Fruit fly (Drosophila melanogaster) whole organism, embryonic: ENCODE measurements around the gene kek6.
A peak's percentile ranks its signal among the peaks of the same experiment; 100 is the strongest.

Experiments used
- BtbVII ChIP-seq: fragments of 200-800 bp; sonication (Bioruptor generic); optimal IDR thresholded peaks from 3 replicates; lab custom pipeline; 2017; ENCODE audit warnings: missing biosample characterization, mild to moderate bottlenecking, missing genetic modification characterization
- C15 ChIP-seq: fragments of 200-800 bp; sonication (Bioruptor generic); IDR thresholded peaks from 3 replicates; pipeline ENCODE4 v1.3.6; 2022; ENCODE audit warnings: missing biosample characterization, missing genetic modification characterization
- CG11247 ChIP-seq: fragments of 200-800 bp; sonication (Bioruptor generic); IDR thresholded peaks from 2 replicates; pipeline ENCODE4 v1.3.6; 2022; ENCODE audit warnings: missing biosample characterization, missing genetic modification characterization
- CG11398 ChIP-seq: fragments of 200-800 bp; sonication (Bioruptor generic); optimal IDR thresholded peaks from 2 replicates; lab custom pipeline; 2016; ENCODE audit warnings: missing biosample characterization, missing genetic modification characterization
- CG11695 ChIP-seq: fragments of 200-800 bp; sonication (Bioruptor generic); IDR thresholded peaks from 3 replicates; pipeline ENCODE4 v1.3.6; 2022; ENCODE audit warnings: missing biosample characterization, missing genetic modification characterization
- CG12104 ChIP-seq: fragments of 200-800 bp; sonication (Bioruptor generic); optimal IDR thresholded peaks from 3 replicates; lab custom pipeline; 2016; ENCODE audit warnings: missing biosample characterization, missing genetic modification characterization
- CG12659 ChIP-seq: fragments of 200-800 bp; sonication (Bioruptor generic); optimal IDR thresholded peaks from 3 replicates; lab custom pipeline; 2017; ENCODE audit warnings: mild to moderate bottlenecking, missing biosample characterization, missing genetic modification reagents, missing genetic modification characterization
- CG13123 ChIP-seq: fragments of 200-800 bp; sonication (Bioruptor generic); optimal IDR thresholded peaks from 2 replicates; lab custom pipeline; 2016; ENCODE audit warnings: missing biosample characterization, missing genetic modification characterization
- CG13424 ChIP-seq: fragments of 200-800 bp; sonication (Bioruptor generic); optimal IDR thresholded peaks from 2 replicates; lab custom pipeline; 2019; ENCODE audit warnings: missing biosample characterization, mild to moderate bottlenecking, missing genetic modification characterization, moderate library complexity
- CG14965 ChIP-seq: fragments of 200-800 bp; sonication (Bioruptor generic); optimal IDR thresholded peaks from 2 replicates; lab custom pipeline; 2016; ENCODE audit warnings: missing biosample characterization, missing genetic modification characterization, borderline replicate concordance
- CG2889 ChIP-seq: fragments of 200-800 bp; sonication (Bioruptor generic); IDR thresholded peaks from 3 replicates; pipeline ENCODE4 v1.3.6; 2022; ENCODE audit warnings: missing biosample characterization, missing genetic modification characterization
- CG31224 ChIP-seq: fragments of 200-800 bp; sonication (Bioruptor generic); IDR thresholded peaks from 2 replicates; pipeline ENCODE4 v1.3.6; 2022; ENCODE audit warnings: missing biosample characterization, missing genetic modification characterization
- CG33213 ChIP-seq: fragments of 200-800 bp; sonication (Bioruptor generic); optimal IDR thresholded peaks from 3 replicates; lab custom pipeline; 2016; ENCODE audit warnings: missing biosample characterization, missing genetic modification characterization
- CG42726 ChIP-seq: fragments of 200-800 bp; sonication (Bioruptor generic); IDR thresholded peaks from 2 replicates; pipeline ENCODE4 v1.3.6; 2022; ENCODE audit warnings: missing biosample characterization, missing genetic modification characterization; ENCODE audit not compliant: partially characterized antibody
- CG6683 ChIP-seq: fragments of 200-800 bp; sonication (Bioruptor generic); optimal IDR thresholded peaks from 2 replicates; lab custom pipeline; 2017; ENCODE audit warnings: missing biosample characterization, mild to moderate bottlenecking, missing genetic modification characterization, missing genetic modification reagents
- CG6791 ChIP-seq: fragments of 200-800 bp; sonication (Bioruptor generic); IDR thresholded peaks from 3 replicates; pipeline ENCODE4 v1.3.6; 2022; ENCODE audit warnings: missing biosample characterization, missing genetic modification characterization; ENCODE audit not compliant: partially characterized antibody
- CG6813 ChIP-seq: fragments of 200-800 bp; sonication (Bioruptor generic); optimal IDR thresholded peaks from 2 replicates; lab custom pipeline; 2017; ENCODE audit warnings: missing biosample characterization, missing genetic modification characterization, mild to moderate bottlenecking, moderate library complexity, missing genetic modification reagents
- CG7271 ChIP-seq: fragments of 200-800 bp; sonication (Bioruptor generic); optimal IDR thresholded peaks from 2 replicates; lab custom pipeline; 2018; ENCODE audit warnings: missing biosample characterization, mild to moderate bottlenecking, missing genetic modification characterization, moderate library complexity
- CG7839 ChIP-seq: fragments of 200-800 bp; sonication (Bioruptor generic); optimal IDR thresholded peaks from 3 replicates; lab custom pipeline; 2018; ENCODE audit warnings: missing biosample characterization, mild to moderate bottlenecking, missing genetic modification characterization, moderate library complexity
- CG7987 ChIP-seq: fragments of 200-800 bp; sonication (Bioruptor generic); optimal IDR thresholded peaks from 2 replicates; lab custom pipeline; 2018; ENCODE audit warnings: missing biosample characterization, mild to moderate bottlenecking, missing genetic modification characterization, moderate library complexity
- CG8290 ChIP-seq, 3 experiments: fragments of 200-800 bp; sonication (Bioruptor generic); optimal IDR thresholded peaks; 2 replicates each; lab custom pipeline; 2016 to 2019; ENCODE audit warnings: missing biosample characterization in 3 of 3, missing genetic modification characterization in 3 of 3, mild to moderate bottlenecking in 2 of 3, moderate library complexity in 1 of 3
- CG8944 ChIP-seq: fragments of 200-800 bp; sonication (Bioruptor generic); optimal IDR thresholded peaks from 3 replicates; lab custom pipeline; 2016; ENCODE audit warnings: missing biosample characterization, missing genetic modification characterization
- CG9876 ChIP-seq: fragments of 200-800 bp; sonication (Bioruptor generic); optimal IDR thresholded peaks from 2 replicates; lab custom pipeline; 2016; ENCODE audit warnings: missing biosample characterization, missing genetic modification characterization
- CHES-1-like ChIP-seq: fragments of 200-800 bp; sonication (Bioruptor generic); optimal IDR thresholded peaks from 2 replicates; lab custom pipeline; 2016; ENCODE audit warnings: missing biosample characterization, missing genetic modification characterization
- D19A ChIP-seq: fragments of 200-800 bp; optimal IDR thresholded peaks from 3 replicates; lab custom pipeline; 2019; ENCODE audit warnings: missing biosample characterization, mild to moderate bottlenecking, missing genetic modification characterization, moderate library complexity
- Dll ChIP-seq: fragments of 200-800 bp; sonication (Bioruptor generic); IDR thresholded peaks from 4 replicates; pipeline ENCODE4 v1.3.6; 2022; ENCODE audit warnings: missing biosample characterization, missing genetic modification characterization; ENCODE audit not compliant: partially characterized antibody
- ERR ChIP-seq: fragments of 200-800 bp; sonication (Bioruptor generic); optimal IDR thresholded peaks from 2 replicates; lab custom pipeline; 2016; ENCODE audit warnings: missing biosample characterization, missing genetic modification characterization
- Gsc ChIP-seq: fragments of 200-800 bp; sonication (Bioruptor generic); IDR thresholded peaks from 2 replicates; pipeline ENCODE4 v1.3.6; 2022; ENCODE audit warnings: missing biosample characterization, missing genetic modification characterization
- Neu2 ChIP-seq: fragments of 200-800 bp; sonication (Bioruptor generic); optimal IDR thresholded peaks from 3 replicates; lab custom pipeline; 2016; ENCODE audit warnings: missing biosample characterization, missing genetic modification characterization, borderline replicate concordance
- PHDP ChIP-seq: fragments of 200-800 bp; sonication (Bioruptor generic); optimal IDR thresholded peaks from 3 replicates; lab custom pipeline; 2018; ENCODE audit warnings: missing biosample characterization, mild to moderate bottlenecking, missing genetic modification characterization, moderate library complexity
- Rfx ChIP-seq: fragments of 200-800 bp; sonication (Bioruptor generic); IDR thresholded peaks from 2 replicates; pipeline ENCODE4 v1.3.6; 2022; ENCODE audit warnings: missing biosample characterization, missing genetic modification characterization
- cas ChIP-seq: fragments of 200-800 bp; sonication (Bioruptor generic); IDR thresholded peaks from 2 replicates; pipeline ENCODE4 v1.3.6; 2022; ENCODE audit warnings: missing biosample characterization, missing genetic modification characterization
- cg ChIP-seq: fragments of 200-800 bp; sonication (Bioruptor generic); optimal IDR thresholded peaks from 3 replicates; lab custom pipeline; 2019; ENCODE audit warnings: missing biosample characterization, mild to moderate bottlenecking, missing genetic modification characterization, moderate library complexity
- fu2 ChIP-seq: fragments of 200-800 bp; sonication (Bioruptor generic); optimal IDR thresholded peaks from 2 replicates; lab custom pipeline; 2016; ENCODE audit warnings: missing biosample characterization, missing genetic modification characterization
- gro ChIP-seq: fragments of 200-800 bp; sonication (Bioruptor generic); optimal IDR thresholded peaks from 2 replicates; lab custom pipeline; 2016; ENCODE audit warnings: missing biosample characterization, missing genetic modification characterization
- hkb ChIP-seq, 2 experiments: fragments of 200-800 bp in 1 of 2; fragments of >200 bp in 1 of 2; sonication (Bioruptor generic) in 1 of 2; IDR thresholded peaks in 1 of 2; optimal IDR thresholded peaks in 1 of 2; 2 replicates each; pipeline versions ENCODE4 v1.3.6 to Lab custom; 2017 to 2022; ENCODE audit warnings: missing biosample characterization in 1 of 2, missing genetic modification characterization in 1 of 2
- kni ChIP-seq: fragments of 200-800 bp; sonication (Bioruptor generic); optimal IDR thresholded peaks from 3 replicates; lab custom pipeline; 2017; ENCODE audit warnings: mild to moderate bottlenecking, missing biosample characterization, missing genetic modification reagents, missing genetic modification characterization
- phol ChIP-seq: fragments of 200-800 bp; sonication (Bioruptor generic); optimal IDR thresholded peaks from 3 replicates; lab custom pipeline; 2018; ENCODE audit warnings: missing biosample characterization, mild to moderate bottlenecking, missing genetic modification characterization, moderate library complexity
- pnt ChIP-seq: fragments of 200-800 bp; sonication (Bioruptor generic); optimal IDR thresholded peaks from 3 replicates; lab custom pipeline; 2016; ENCODE audit warnings: missing biosample characterization, missing genetic modification characterization
- pum ChIP-seq: fragments of 200-800 bp; sonication (Bioruptor generic); optimal IDR thresholded peaks from 2 replicates; lab custom pipeline; 2016; ENCODE audit warnings: missing biosample characterization, missing genetic modification characterization
- ro ChIP-seq: fragments of 200-800 bp; sonication (Bioruptor generic); IDR thresholded peaks from 2 replicates; pipeline ENCODE4 v1.3.6; 2022; ENCODE audit warnings: missing biosample characterization, missing genetic modification characterization
- row ChIP-seq: fragments of 200-800 bp; sonication (Bioruptor generic); IDR thresholded peaks from 3 replicates; pipeline ENCODE4 v1.3.6; 2022; ENCODE audit warnings: missing biosample characterization, missing genetic modification characterization
- sens-2 ChIP-seq: fragments of 200-800 bp; sonication (Bioruptor generic); IDR thresholded peaks from 2 replicates; pipeline ENCODE4 v1.3.6; 2022; ENCODE audit warnings: missing biosample characterization, missing genetic modification characterization
- sisA ChIP-seq: fragments of 200-800 bp; sonication (Bioruptor generic); IDR thresholded peaks from 2 replicates; pipeline ENCODE4 v1.3.6; 2022; ENCODE audit warnings: missing biosample characterization, missing genetic modification characterization
- slbo ChIP-seq: fragments of 200-800 bp; sonication (Bioruptor generic); IDR thresholded peaks from 2 replicates; pipeline ENCODE4 v1.3.6; 2022; ENCODE audit warnings: missing biosample characterization, missing genetic modification characterization
- tap ChIP-seq: fragments of 200-800 bp; optimal IDR thresholded peaks from 3 replicates; lab custom pipeline; 2019; ENCODE audit warnings: missing biosample characterization, mild to moderate bottlenecking, missing genetic modification characterization, moderate library complexity
- twi ChIP-seq: fragments of 200-800 bp; optimal IDR thresholded peaks from 2 replicates; lab custom pipeline; 2019; ENCODE audit warnings: missing biosample characterization, mild to moderate bottlenecking, missing genetic modification characterization, moderate library complexity
- tx ChIP-seq: fragments of 200-800 bp; sonication (Bioruptor generic); optimal IDR thresholded peaks from 2 replicates; lab custom pipeline; 2016; ENCODE audit warnings: missing biosample characterization, missing genetic modification characterization
- unpg ChIP-seq: fragments of 200-800 bp; sonication (Bioruptor generic); optimal IDR thresholded peaks from 3 replicates; lab custom pipeline; 2018; ENCODE audit warnings: missing biosample characterization, mild to moderate bottlenecking, missing genetic modification characterization, moderate library complexity
- zen2 ChIP-seq: fragments of 200-800 bp; sonication (Bioruptor generic); IDR thresholded peaks from 3 replicates; pipeline ENCODE4 v1.3.6; 2022; ENCODE audit warnings: missing biosample characterization, missing genetic modification characterization; ENCODE audit not compliant: partially characterized antibody

kek6 gene

DNA sequence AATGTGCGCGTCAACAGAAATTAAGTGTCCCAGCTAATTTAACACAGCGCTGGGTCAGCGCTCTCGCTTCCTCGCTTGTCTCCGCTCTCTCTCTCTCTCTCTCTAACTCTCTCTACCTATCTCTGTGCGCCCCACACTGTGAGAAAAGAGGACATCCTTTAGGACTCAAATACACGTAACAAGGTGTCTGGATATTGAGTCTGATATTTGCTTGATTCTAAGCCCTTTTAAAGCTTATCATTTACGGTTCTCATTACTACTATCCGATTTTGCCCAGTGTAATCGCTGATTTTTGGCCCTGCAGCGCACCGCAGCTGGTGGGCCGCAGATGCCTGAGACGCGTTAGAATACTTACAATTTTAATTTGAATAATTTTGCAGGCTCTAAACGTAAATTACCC is 14.6 kb downstream of the kek6 start (continued):
- TF ChIP-seq CG6683 (no peak), unpg (GFP tag; lab: Kevin White, UChicago) (no peak), CG31224 (no peak), CG9876 (GFP tag; lab: Kevin White, UChicago) (peak; percentile 21), PHDP (peak; percentile 6), ro (GFP tag; lab: Robert Waterston, UW) (no peak), sens-2 (GFP tag; lab: Robert Waterston, UW) (no peak), pnt (GFP tag; lab: Kevin White, UChicago) (no peak), Neu2 (GFP tag; lab: Kevin White, UChicago) (no peak), CG2889 (GFP tag; lab: Robert Waterston, UW) (no peak), Rfx (GFP tag; lab: Robert Waterston, UW) (peak; percentile 42), gro (peak; percentile 47), CG11247 (GFP tag; lab: Robert Waterston, UW) (no peak), CG12659 (peak; percentile 36), cg (GFP tag; lab: Kevin White, UChicago) (no peak), CG7839 (tag; lab: Kevin White, UChicago) (peak; percentile 47), tap (tag; lab: Kevin White, UChicago) (no peak), tx (GFP tag; lab: Kevin White, UChicago) (peak; percentile 2), cas (GFP tag; lab: Robert Waterston, UW) (no peak), CG8290 (GFP tag; optimal IDR thresholded peaks at IDR 0.05; lab: Kevin White, UChicago) (no peak), CG8290 (tag; optimal IDR thresholded peaks at IDR 0.05; lab: Kevin White, UChicago) (peak in 1 of 2 experiments; percentile 69), pum (GFP tag; lab: Kevin White, UChicago) (peak; percentile 23), ERR (no peak), CG8944 (GFP tag; lab: Kevin White, UChicago) (peak; percentile 3), slbo (GFP tag; lab: Robert Waterston, UW) (peak; percentile 72), CG11695 (GFP tag; lab: Robert Waterston, UW) (no peak), CG13424 (tag; lab: Kevin White, UChicago) (peak; percentile 49), CG11398 (GFP tag; lab: Kevin White, UChicago) (no peak), CG13123 (GFP tag; lab: Kevin White, UChicago) (no peak), D19A (tag; lab: Kevin White, UChicago) (no peak), CG7271 (tag; lab: Kevin White, UChicago) (no peak), CG6813 (peak; percentile 5), Dll (GFP tag; lab: Robert Waterston, UW) (no peak), hkb (optimal IDR thresholded peaks at IDR 0.05; lab: Kevin White, UChicago) (no peak), hkb (GFP tag; IDR thresholded peaks at IDR 0.05; lab: Robert Waterston, UW) (peak; percentile 45), CG33213 (no peak), fu2 (no peak), Gsc (GFP tag; lab: Robert Waterston, UW) (no peak), zen2 (GFP tag; lab: Robert Waterston, UW) (no peak), sisA (GFP tag; lab: Robert Waterston, UW) (0 out of 2 replicates have a peak, but pooled peaks have one; percentile 52), CG7987 (no peak), twi (tag; lab: Kevin White, UChicago) (no peak), phol (tag; lab: Kevin White, UChicago) (peak; percentile 13), C15 (GFP tag; lab: Robert Waterston, UW) (no peak), row (GFP tag; lab: Robert Waterston, UW) (peak; percentile 68), CHES-1-like (GFP tag; lab: Kevin White, UChicago) (no peak), CG6791 (GFP tag; lab: Robert Waterston, UW) (no peak), BtbVII (GFP tag; lab: Kevin White, UChicago) (no peak), CG14965 (GFP tag; lab: Kevin White, UChicago) (no peak), kni (no peak), CG42726 (GFP tag; lab: Robert Waterston, UW) (no peak), CG12104 (GFP tag; lab: Kevin White, UChicago) (no peak)
